Comparison of ENCODE assay signal across 2 fruit fly cellular contexts in genomic region chr2L:16847948-16848347, dm6.
A peak's percentile ranks its signal among the peaks of the same experiment; 100 is the strongest.
TF ChIP-seq lines count a peak whose summit lies in the region.

No protein-coding gene starts in this region.

TF ChIP-seq in whole organism, adult, 20 proteins besides CTCF, POLR2A, EP300 and RAD21:
- peak; percentile 87 for TF ChIP-seq kay (GFP tag; lab: Kevin White, UChicago; ENCODE audit: borderline replicate concordance)
- TF ChIP-seq CG7101 (tag; optimal IDR thresholded peaks at IDR 0.05; lab: Kevin White, UChicago): no peak

TF ChIP-seq in whole organism, prepupa, 60 proteins besides CTCF, POLR2A, EP300 and RAD21:
- TF ChIP-seq esn (GFP tag; optimal IDR thresholded peaks at IDR 0.05; lab: Kevin White, UChicago): no peak
- peak; percentile 67 for TF ChIP-seq dsx (GFP tag; optimal IDR thresholded peaks at IDR 0.05; lab: Kevin White, UChicago; ENCODE audit: poor library complexity, severe bottlenecking)
TF ChIP-seq in whole organism, prepupa: peak in this region for 1.
